Fruit fly (Drosophila melanogaster) whole organism, larva: ENCODE data around the gene CG31495.
A peak's percentile ranks its signal among the peaks of the same experiment; 100 is the strongest.

Source experiments
- noc ChIP-seq: fragments of 200-800 bp; sonication (Bioruptor generic); optimal IDR thresholded peaks from 3 replicates; lab custom pipeline; 2019; ENCODE audit warnings: missing biosample characterization, mild to moderate bottlenecking, missing genetic modification characterization, moderate library complexity

The CG31495 gene

dm6 chr3R:13803185-13803887 is 36.4 kb downstream of the CG31495 start:
- no peak for TF ChIP-seq noc (tag; lab: Kevin White, UChicago)

- TF ChIP-seq noc (tag; lab: Kevin White, UChicago), result no peak
These were observed 37.5 kb downstream of the CG31495 start for dm6 chr3R:13802057-13802817.

- TF ChIP-seq noc (tag; lab: Kevin White, UChicago), result no peak
These were observed 38.3 kb downstream of the CG31495 start for dm6 chr3R:13801184-13802056.

DNA sequence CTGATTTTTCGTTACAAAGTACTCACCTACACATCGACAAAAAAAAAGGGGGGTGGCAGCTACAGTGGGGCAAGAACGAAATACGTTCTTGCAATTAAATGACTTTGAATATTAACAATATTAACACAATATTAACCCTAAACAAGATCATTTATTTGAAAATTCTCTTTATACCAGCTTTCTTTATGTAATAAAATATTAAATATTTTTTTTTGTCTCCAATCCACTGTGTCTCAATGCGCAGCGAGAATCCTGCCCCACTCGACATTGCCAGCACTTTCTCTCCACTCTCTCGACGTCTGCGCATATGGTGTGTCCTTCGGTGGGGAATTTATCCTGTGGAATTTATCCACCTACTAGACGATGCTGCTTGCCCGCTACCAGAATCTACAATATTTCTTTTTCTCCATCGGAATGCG is 39.3 kb downstream of the CG31495 start:
- peak; percentile 43 for TF ChIP-seq noc (tag; lab: Kevin White, UChicago)

DNA sequence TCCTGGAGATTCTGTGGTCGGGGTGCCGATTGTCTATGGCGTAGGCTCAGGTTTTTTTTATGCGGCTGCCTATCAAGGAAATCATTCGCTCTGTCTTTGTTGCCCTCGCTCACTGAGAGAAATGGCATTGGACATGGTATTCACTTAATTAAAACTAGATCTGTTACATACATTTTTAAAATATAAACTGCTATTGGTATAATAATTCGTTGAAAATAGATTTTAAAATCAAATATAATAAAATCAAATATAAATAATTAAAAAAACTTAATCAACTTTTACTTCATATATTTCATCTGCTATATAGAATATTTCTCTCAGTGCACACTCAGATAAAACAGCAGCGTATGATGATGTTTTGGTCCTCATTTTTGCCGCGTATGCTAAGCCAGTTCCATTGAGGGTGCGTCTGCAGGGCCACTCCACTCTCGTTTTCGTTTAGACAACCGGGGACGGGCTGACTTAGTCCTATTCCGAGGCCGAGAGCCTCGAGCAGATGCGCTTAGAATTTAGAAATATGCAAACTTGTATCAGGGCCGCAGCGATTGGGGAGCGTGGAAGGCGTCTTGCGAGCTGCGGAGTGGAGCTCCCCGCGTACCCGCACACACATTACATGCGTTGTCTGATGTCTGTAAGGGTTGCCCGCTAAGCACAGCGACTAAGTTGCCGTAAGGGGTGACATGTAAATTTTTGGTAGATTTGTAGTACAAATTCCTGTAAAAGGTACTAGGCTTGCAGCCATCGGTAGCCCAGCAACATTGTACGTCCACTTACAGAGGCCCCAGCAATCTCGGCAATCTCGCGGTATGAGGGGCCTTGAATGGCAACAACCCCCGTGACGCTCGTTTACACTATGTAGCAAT is 39.9 kb downstream of the CG31495 start:
- TF ChIP-seq noc (tag; lab: Kevin White, UChicago), result no peak

DNA sequence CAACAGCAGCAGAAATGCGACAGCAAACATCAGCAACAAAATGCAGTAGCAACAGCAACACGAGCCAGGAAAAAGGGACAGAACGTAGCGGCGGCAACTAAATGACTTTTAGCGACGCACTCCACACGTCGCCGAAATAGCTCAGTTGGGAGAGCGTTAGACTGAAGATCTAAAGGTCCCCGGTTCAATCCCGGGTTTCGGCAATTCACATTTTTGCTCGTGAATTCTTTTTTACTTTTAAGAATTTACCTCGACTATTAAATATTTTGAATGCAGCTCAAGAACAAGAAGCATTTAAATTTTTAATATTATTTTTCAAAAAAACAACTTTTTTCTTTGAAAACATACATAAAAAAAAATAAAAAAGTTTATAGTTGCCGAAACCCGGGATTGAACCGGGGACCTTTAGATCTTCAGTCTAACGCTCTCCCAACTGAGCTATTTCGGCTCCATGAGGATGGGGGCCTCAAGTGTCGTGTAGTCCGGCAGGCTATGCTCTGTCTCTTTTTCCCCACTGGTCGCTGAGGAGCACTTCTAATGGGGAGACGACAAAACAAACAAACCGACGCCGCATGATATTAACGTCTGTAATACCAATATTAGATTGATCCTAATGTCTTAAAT is 41.8 kb downstream of the CG31495 start:
- no peak for TF ChIP-seq noc (tag; lab: Kevin White, UChicago)

DNA sequence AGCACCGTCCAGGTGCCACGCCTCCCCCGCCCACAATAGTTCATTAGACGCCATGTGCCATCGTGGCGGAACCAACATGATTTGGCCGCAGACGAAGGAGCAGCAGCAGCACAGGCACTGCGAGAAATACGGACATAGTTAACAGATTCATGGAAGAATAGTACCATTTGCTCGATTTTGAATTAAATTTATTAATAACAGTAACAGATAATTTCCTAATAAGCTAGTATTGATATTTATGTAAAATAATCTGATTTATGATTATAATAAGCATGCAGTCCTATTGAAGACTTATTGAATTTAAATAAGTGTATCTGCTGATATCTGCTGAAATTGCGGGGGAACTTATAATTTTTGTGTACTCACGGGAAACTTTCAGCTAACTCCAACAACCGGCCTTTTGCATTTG is 42.5 kb downstream of the CG31495 start:
- no peak for TF ChIP-seq noc (tag; lab: Kevin White, UChicago)

- TF ChIP-seq noc (tag; lab: Kevin White, UChicago), result no peak
These were observed 43.0 kb downstream of the CG31495 start for dm6 chr3R:13796607-13797246.

- no peak for TF ChIP-seq noc (tag; lab: Kevin White, UChicago)
These were observed 43.7 kb downstream of the CG31495 start for dm6 chr3R:13796071-13796470.

dm6 chr3R:13794666-13795055 is 45.1 kb downstream of the CG31495 start:
- no peak for TF ChIP-seq noc (tag; lab: Kevin White, UChicago)

- no peak for TF ChIP-seq noc (tag; lab: Kevin White, UChicago)
These were observed 45.6 kb downstream of the CG31495 start for dm6 chr3R:13793979-13794665.

- no peak for TF ChIP-seq noc (tag; lab: Kevin White, UChicago)
These were observed 46.4 kb downstream of the CG31495 start for dm6 chr3R:13793105-13793978.
